Worm (Caenorhabditis elegans) whole organism, L2 larva: ENCODE measurements around the gene C09F12.2.

ENCODE experiments used
- C34F6.9 ChIP-seq: fragments of 150-350 bp; optimal IDR thresholded peaks from 2 replicates; lab custom pipeline; 2014; ENCODE audit warnings: missing biosample characterization, missing genetic modification characterization
- ZK546.5 ChIP-seq: sonication (generic microtip); optimal IDR thresholded peaks from 2 replicates; lab custom pipeline; 2017; ENCODE audit warnings: missing biosample characterization, missing genetic modification characterization
- ama-1 ChIP-seq: fragments of 150-350 bp; optimal IDR thresholded peaks from 2 replicates; lab custom pipeline; 2018; ENCODE audit warnings: inconsistent platforms
- blmp-1 ChIP-seq: sonication (generic microtip); optimal IDR thresholded peaks from 2 replicates; lab custom pipeline; 2017; ENCODE audit warnings: missing genetic modification characterization, mild to moderate bottlenecking, missing compliant biosample characterization, antibody characterized with exemption, moderate library complexity; ENCODE audit not compliant: insufficient read depth
- ceh-16 ChIP-seq: fragments of 150-350 bp; optimal IDR thresholded peaks from 2 replicates; lab custom pipeline; 2014; ENCODE audit warnings: missing biosample characterization, missing genetic modification characterization
- crh-2 ChIP-seq: sonication (generic microtip); optimal IDR thresholded peaks from 2 replicates; lab custom pipeline; 2017; ENCODE audit warnings: missing biosample characterization, missing genetic modification characterization
- dmd-4 ChIP-seq: sonication (generic microtip); optimal IDR thresholded peaks from 2 replicates; lab custom pipeline; 2017; ENCODE audit warnings: missing biosample characterization, missing genetic modification characterization
- egl-27 ChIP-seq: sonication (generic microtip); optimal IDR thresholded peaks from 3 replicates; lab custom pipeline; 2017; ENCODE audit warnings: missing biosample characterization, missing genetic modification reagents, missing genetic modification characterization
- elt-1 ChIP-seq: fragments of 150-350 bp; optimal IDR thresholded peaks from 2 replicates; lab custom pipeline; 2014; ENCODE audit warnings: missing biosample characterization, missing genetic modification characterization
- elt-3 ChIP-seq: sonication (generic microtip); optimal IDR thresholded peaks from 2 replicates; lab custom pipeline; 2017; ENCODE audit warnings: missing biosample characterization, missing genetic modification characterization
- fos-1 ChIP-seq: fragments of 150-350 bp; optimal IDR thresholded peaks from 2 replicates; lab custom pipeline; 2014; ENCODE audit warnings: missing biosample characterization, missing genetic modification characterization
- lin-13 ChIP-seq: fragments of 150-350 bp; optimal IDR thresholded peaks from 2 replicates; lab custom pipeline; 2014; ENCODE audit warnings: missing biosample characterization, missing genetic modification reagents, missing genetic modification characterization
- lin-39 ChIP-seq: fragments of 150-350 bp; optimal IDR thresholded peaks from 2 replicates; lab custom pipeline; 2014; ENCODE audit warnings: missing biosample characterization, missing genetic modification reagents, missing genetic modification characterization
- lsy-2 ChIP-seq, 2 experiments: fragments of 150-350 bp in 1 of 2; sonication (generic microtip) in 1 of 2; optimal IDR thresholded peaks; 2 replicates each; lab custom pipeline; 2014 to 2017; ENCODE audit warnings: missing biosample characterization in 2 of 2, missing genetic modification characterization in 2 of 2
- mbf-1 ChIP-seq: sonication (generic microtip); optimal IDR thresholded peaks from 2 replicates; lab custom pipeline; 2017; ENCODE audit warnings: missing biosample characterization, missing genetic modification characterization
- mdl-1 ChIP-seq, 2 experiments: fragments of 150-350 bp in 1 of 2; sonication (generic microtip) in 1 of 2; optimal IDR thresholded peaks; 2 replicates each; lab custom pipeline; 2017; ENCODE audit warnings: missing biosample characterization in 2 of 2, missing genetic modification characterization in 2 of 2
- nhr-10 ChIP-seq: sonication (generic microtip); optimal IDR thresholded peaks from 2 replicates; lab custom pipeline; 2017; ENCODE audit warnings: missing biosample characterization, missing genetic modification characterization
- nhr-11 ChIP-seq: fragments of 150-350 bp; optimal IDR thresholded peaks from 2 replicates; lab custom pipeline; 2014; ENCODE audit warnings: missing biosample characterization, missing genetic modification characterization
- nhr-12 ChIP-seq: fragments of 150-350 bp; optimal IDR thresholded peaks from 2 replicates; lab custom pipeline; 2014; ENCODE audit warnings: missing biosample characterization, missing genetic modification characterization
- nhr-21 ChIP-seq: fragments of 150-350 bp; optimal IDR thresholded peaks from 2 replicates; lab custom pipeline; 2014; ENCODE audit warnings: missing biosample characterization, missing genetic modification characterization
- nhr-23 ChIP-seq: fragments of 150-350 bp; optimal IDR thresholded peaks from 2 replicates; lab custom pipeline; 2014; ENCODE audit warnings: missing biosample characterization, missing genetic modification reagents, missing genetic modification characterization
- nhr-237 ChIP-seq: fragments of 150-350 bp; optimal IDR thresholded peaks from 2 replicates; lab custom pipeline; 2014; ENCODE audit warnings: missing biosample characterization, missing genetic modification characterization
- nhr-25 ChIP-seq: fragments of 150-350 bp; sonication (generic microtip); optimal IDR thresholded peaks from 3 replicates; lab custom pipeline; 2014; ENCODE audit warnings: missing biosample characterization, missing genetic modification characterization
- nhr-77 ChIP-seq: fragments of 150-350 bp; optimal IDR thresholded peaks from 2 replicates; lab custom pipeline; 2014; ENCODE audit warnings: missing biosample characterization, missing genetic modification characterization
- peb-1 ChIP-seq: fragments of 150-350 bp; optimal IDR thresholded peaks from 2 replicates; lab custom pipeline; 2014; ENCODE audit warnings: missing biosample characterization, missing genetic modification characterization
- sem-4 ChIP-seq: fragments of 150-350 bp; optimal IDR thresholded peaks from 2 replicates; lab custom pipeline; 2014; ENCODE audit warnings: missing biosample characterization, missing genetic modification reagents, missing genetic modification characterization
- skn-1 ChIP-seq: sonication (generic microtip); optimal IDR thresholded peaks from 2 replicates; lab custom pipeline; 2017; ENCODE audit warnings: missing biosample characterization, missing genetic modification characterization
- sma-3 ChIP-seq: sonication (generic microtip); optimal IDR thresholded peaks from 2 replicates; lab custom pipeline; 2016; ENCODE audit warnings: missing genetic modification reagents, missing genetic modification characterization, missing compliant biosample characterization
- sma-9 ChIP-seq, 2 experiments: fragments of 150-350 bp in 1 of 2; sonication (generic microtip) in 1 of 2; optimal IDR thresholded peaks; 2 replicates each; lab custom pipeline; 2014 to 2016; ENCODE audit warnings: missing genetic modification characterization in 2 of 2, mild to moderate bottlenecking in 1 of 2, missing biosample characterization in 1 of 2, missing compliant biosample characterization in 1 of 2, missing genetic modification reagents in 1 of 2, moderate library complexity in 1 of 2
- snpc-4 ChIP-seq: fragments of 150-350 bp; optimal IDR thresholded peaks from 2 replicates; lab custom pipeline; 2014; ENCODE audit warnings: missing biosample characterization, missing genetic modification characterization
- unc-39 ChIP-seq: fragments of 150-350 bp; optimal IDR thresholded peaks from 2 replicates; lab custom pipeline; 2014; ENCODE audit warnings: missing biosample characterization, missing genetic modification characterization
- unc-62 ChIP-seq: fragments of 150-350 bp; optimal IDR thresholded peaks from 2 replicates; lab custom pipeline; 2014; ENCODE audit warnings: missing biosample characterization, missing genetic modification reagents, missing genetic modification characterization
- zag-1 ChIP-seq: fragments of 150-350 bp; optimal IDR thresholded peaks from 2 replicates; lab custom pipeline; 2014; ENCODE audit warnings: missing biosample characterization, missing genetic modification characterization
- ztf-1 ChIP-seq: fragments of 200-800 bp; sonication (Bioruptor generic); conservative IDR thresholded peaks from 2 replicates; pipeline ENCODE4 v1.3.6; 2022; ENCODE audit warnings: missing genetic modification characterization, missing compliant biosample characterization

C09F12.2 gene

DNA sequence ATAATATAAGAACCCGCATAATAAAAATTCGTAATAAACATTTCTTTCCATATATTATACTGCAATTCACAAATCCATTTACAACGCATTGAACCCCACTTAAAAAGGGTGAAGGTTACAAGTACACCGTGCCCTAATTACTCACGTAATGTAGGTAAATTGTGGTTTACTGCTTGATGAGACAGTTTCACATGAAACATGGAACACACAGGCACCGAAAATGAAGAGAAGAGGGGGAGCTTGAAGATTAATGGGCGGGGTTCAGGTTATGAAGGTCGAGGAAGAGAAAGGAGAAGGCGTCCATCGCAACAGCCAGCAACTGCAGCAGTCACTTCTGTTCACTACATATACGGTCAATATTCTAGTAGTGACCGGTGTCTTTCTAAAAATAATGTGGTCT, 6.0 kb downstream of the C09F12.2 start, which contains the start of gene lpr-6:
lpr-6 (plus strand) TSS at position 251 of the 400 bp plus-strand sequence.
- TF ChIP-seq nhr-77 (tag; lab: Kevin White, UChicago) (peak; percentile 4), nhr-237 (no peak), ceh-16 (peak; percentile 51), snpc-4 (tag; lab: Kevin White, UChicago) (no peak), blmp-1 (tag; lab: Kevin White, UChicago) (no peak), nhr-21 (tag; lab: Kevin White, UChicago) (peak; percentile 77), skn-1 (tag; lab: Kevin White, UChicago) (no peak), peb-1 (tag; lab: Kevin White, UChicago) (no peak), unc-62 (no peak), fos-1 (tag; lab: Kevin White, UChicago) (peak; percentile 28), sma-3 (GFP tag; lab: Kevin White, UChicago) (peak; percentile 6)

DNA sequence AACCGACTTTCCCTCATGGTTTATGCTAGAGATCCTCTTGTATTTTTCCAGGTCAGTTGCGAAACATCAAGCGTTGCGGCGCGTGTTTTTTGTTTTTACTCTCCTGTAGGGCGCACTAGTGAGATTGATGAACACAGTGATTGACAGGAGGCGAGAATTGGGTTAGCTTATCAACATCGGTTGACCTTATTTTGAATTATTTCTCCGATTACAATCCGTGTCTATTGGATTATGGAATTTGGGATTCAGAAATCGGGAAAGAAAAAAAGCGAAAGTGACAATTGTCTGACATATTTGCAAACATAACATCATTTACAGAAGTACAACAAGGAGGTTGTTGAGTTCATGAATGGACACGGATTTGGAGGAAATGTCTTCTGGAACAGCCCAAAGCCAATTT, 7.2 kb downstream of the C09F12.2 start:
- TF ChIP-seq blmp-1 (tag; lab: Kevin White, UChicago), result peak; percentile 56
- TF ChIP-seq nhr-21 (tag; lab: Kevin White, UChicago), result peak; percentile 43
- TF ChIP-seq mdl-1 (tag; optimal IDR thresholded peaks at IDR 0.05; lab: Kevin White, UChicago), result no peak

DNA sequence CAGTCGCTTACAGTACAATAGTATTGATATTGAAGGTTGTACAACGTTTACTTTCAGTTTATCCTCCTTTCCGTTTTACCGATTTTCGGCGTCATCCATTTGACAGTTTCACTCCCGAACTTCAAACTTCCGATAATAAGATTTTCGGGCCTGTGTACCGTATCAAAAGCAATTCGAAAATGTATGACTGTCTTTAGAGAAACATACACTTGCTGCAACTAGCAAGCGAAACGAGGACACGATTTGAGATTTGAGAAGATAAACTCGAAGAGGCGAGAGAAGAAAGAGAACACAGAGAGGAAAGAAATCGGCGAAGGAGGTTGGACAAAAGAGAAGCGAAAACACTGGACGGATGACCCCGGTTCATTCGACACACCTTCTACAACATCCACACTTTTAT, 8.2 kb downstream of the C09F12.2 start, which contains the start of gene lpr-5:
lpr-5 (plus strand) TSS at position 220 of the 400 bp plus-strand sequence.
- TF ChIP-seq skn-1 (tag; lab: Kevin White, UChicago), result no peak
- no peak for TF ChIP-seq mbf-1 (tag; lab: Kevin White, UChicago)
- TF ChIP-seq ZK546.5 (tag; lab: Kevin White, UChicago), result no peak
- TF ChIP-seq lin-39 (tag; lab: Kevin White, UChicago), result no peak
- no peak for TF ChIP-seq lsy-2 (tag; optimal IDR thresholded peaks at IDR 0.05; lab: Kevin White, UChicago)
- TF ChIP-seq zag-1 (tag; lab: Kevin White, UChicago), result no peak
- no peak for TF ChIP-seq lin-13 (GFP tag; lab: Kevin White, UChicago)
- peak; percentile 36 for TF ChIP-seq ceh-16
- TF ChIP-seq nhr-12 (tag; lab: Kevin White, UChicago), result no peak
- TF ChIP-seq unc-39 (tag; lab: Kevin White, UChicago), result no peak
- no peak for TF ChIP-seq nhr-10
- TF ChIP-seq sma-3 (GFP tag; lab: Kevin White, UChicago), result no peak
- TF ChIP-seq egl-27 (tag; lab: Kevin White, UChicago), result no peak
- no peak for TF ChIP-seq nhr-237
- TF ChIP-seq fos-1 (tag; lab: Kevin White, UChicago), result peak; percentile 9
- TF ChIP-seq elt-3 (tag; lab: Kevin White, UChicago), result no peak
- TF ChIP-seq nhr-21 (tag; lab: Kevin White, UChicago), result peak; percentile 55
- TF ChIP-seq nhr-11, result no peak
- no peak for TF ChIP-seq C34F6.9
- no peak for TF ChIP-seq crh-2 (tag; lab: Kevin White, UChicago)
- no peak for TF ChIP-seq elt-1
- TF ChIP-seq dmd-4 (tag; lab: Kevin White, UChicago), result no peak
- TF ChIP-seq ama-1 (lab: Kevin White, UChicago), result no peak

DNA sequence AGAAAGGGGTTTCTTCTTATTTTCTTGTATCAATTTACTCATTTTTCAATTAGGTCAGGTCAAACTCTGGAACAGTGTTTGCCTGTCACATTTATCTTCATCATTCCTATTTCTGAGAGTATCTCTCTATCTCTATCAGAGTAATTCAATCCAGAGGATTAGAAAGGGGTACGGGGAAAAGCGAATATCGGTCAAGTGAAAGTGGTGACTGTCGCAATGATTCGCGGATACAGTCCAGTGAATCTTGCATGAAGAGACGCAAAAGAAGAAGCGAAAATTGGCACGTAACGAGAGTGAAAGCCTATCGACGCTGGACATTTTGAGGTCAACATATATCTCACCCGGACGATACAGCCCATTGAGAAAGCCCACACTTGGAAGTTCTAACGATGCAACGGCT, 11.1 kb downstream of the C09F12.2 start, which contains the start of gene lpr-4:
lpr-4 (plus strand) TSS at position 328 of the 400 bp plus-strand sequence.
- TF ChIP-seq lin-13 (GFP tag; lab: Kevin White, UChicago), result no peak
- TF ChIP-seq lsy-2 (tag; optimal IDR thresholded peaks at IDR 0.05; lab: Kevin White, UChicago), result peak in 1 of 2 experiments; percentile 20
- TF ChIP-seq nhr-23 (tag; lab: Kevin White, UChicago), result no peak
- no peak for TF ChIP-seq ztf-1 (GFP tag; lab: Robert Waterston, UW)
- TF ChIP-seq blmp-1 (tag; lab: Kevin White, UChicago), result peak; percentile 94
- peak; percentile 76 for TF ChIP-seq nhr-21 (tag; lab: Kevin White, UChicago)
- TF ChIP-seq egl-27 (tag; lab: Kevin White, UChicago), result peak; percentile 47
- peak; percentile 23 for TF ChIP-seq sma-9 (GFP tag; optimal IDR thresholded peaks at IDR 0.05; lab: Kevin White, UChicago)
- TF ChIP-seq sma-9 (tag; optimal IDR thresholded peaks at IDR 0.05; lab: Kevin White, UChicago), result no peak
- TF ChIP-seq sem-4, result peak; percentile 13
- peak; percentile 56 for TF ChIP-seq fos-1 (tag; lab: Kevin White, UChicago)
- peak; percentile 16 for TF ChIP-seq nhr-25 (tag; lab: Kevin White, UChicago)
